Fruit fly (Drosophila melanogaster) ovary, adult (tissue): Measurements from ENCODE around the gene tio.

Experiments used
- CG17801 ChIP-seq: fragments of 200-800 bp; optimal IDR thresholded peaks from 2 replicates; lab custom pipeline; 2019; ENCODE audit warnings: missing biosample characterization, mild to moderate bottlenecking, missing genetic modification characterization, moderate library complexity; ENCODE audit not compliant: partially characterized antibody

Gene tio

DNA sequence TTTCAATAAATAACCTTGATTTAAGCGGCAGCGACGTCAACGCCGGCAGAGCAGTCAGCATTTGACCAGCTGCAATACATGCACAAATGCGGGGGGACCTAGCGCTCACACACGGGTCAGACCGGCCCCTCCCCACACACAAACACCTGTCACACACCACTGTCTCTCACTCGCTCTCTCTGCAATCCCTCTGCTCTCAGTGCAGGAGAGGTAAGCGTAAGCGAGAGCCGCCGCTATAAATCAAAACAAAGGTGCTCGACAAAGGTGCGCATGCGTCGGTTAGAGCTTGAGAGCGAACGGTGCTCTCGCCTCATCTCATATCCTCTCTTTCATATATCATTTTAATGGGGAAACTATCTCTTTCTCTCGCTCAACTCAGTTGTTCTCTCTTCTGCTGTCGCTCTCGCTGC lies at the start of gene tio:
Gene tio (plus strand): TSS at position 348 of the 410 bp plus-strand sequence.
- no peak for TF ChIP-seq CG17801 (GFP tag; lab: Kevin White, UChicago)

DNA sequence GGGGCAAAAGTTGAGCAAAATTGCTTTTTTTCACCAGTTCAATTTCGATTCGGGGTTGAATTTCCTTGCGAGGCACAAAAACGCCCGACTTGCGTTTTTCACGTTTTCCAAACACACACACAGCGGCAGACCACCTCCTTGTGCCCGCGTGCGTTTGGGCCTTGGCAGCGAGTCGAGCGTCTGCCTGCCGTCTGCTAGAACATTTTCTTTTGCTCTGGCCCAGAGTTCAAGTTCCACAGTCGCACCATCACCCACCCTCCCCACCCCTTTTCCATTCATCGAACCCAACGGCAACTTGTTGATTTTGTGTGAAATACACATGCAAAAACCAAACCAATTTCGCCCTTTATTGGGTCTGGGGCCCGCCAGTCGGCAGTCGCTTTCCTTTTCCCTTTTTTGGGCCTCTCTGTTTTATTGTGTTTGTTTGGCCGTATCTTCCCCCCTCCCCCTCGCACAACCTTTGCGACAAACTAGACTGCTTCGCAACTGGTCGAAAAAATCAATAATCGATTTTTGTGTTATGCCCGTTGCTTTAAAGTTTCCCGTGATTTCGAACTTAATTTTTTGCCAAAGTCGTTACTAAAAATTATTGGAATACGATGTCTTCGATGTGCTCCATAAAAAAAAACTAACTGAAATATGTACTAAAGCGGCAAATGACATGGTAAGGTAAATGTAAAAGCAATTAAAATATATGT lies 48.2 kb upstream of the tio start:
- no peak for TF ChIP-seq CG17801 (GFP tag; lab: Kevin White, UChicago)

DNA sequence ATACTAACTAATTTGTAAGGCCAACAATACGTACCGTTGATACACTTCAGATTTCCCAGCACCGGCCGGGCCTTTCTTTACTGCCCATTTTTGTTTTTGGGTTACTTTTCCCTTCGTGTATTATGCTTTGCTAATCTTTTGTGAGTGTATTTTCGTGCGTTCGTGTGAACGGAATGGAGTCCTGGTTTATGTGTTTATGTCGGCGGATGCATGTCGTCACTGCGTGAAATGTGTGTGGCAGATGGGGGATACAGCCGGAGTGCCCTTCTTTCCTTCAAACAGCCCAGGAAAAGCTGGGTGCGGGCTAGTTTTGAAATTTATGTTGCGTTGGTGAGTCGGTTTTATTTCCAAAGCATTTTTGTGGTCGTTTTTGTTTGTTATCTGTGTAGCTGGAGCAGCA lies 44.1 kb upstream of the tio start:
- no peak for TF ChIP-seq CG17801 (GFP tag; lab: Kevin White, UChicago)

DNA sequence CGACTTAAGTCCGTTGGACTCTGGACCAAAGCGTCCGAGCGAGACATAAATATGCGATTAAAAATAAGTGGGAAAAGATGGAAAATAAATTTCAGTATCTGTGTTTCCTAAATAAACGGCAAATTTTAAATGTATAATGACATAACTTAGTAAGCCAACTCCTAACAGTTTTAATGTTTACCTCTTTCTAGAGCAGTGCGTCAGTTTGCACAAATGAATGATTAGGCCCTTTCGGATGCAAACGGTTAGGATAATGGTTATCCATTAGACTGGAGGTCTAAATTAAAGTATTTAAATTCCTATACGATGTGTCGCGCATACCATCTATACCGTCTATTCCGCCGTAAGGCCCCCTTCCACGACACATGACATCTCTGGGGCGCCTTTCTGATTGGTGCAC lies 26.2 kb upstream of the tio start, which contains the start of gene CG2528:
Gene CG2528 (minus strand): TSS at position 101 of the 400 bp plus-strand sequence.
- TF ChIP-seq CG17801 (GFP tag; lab: Kevin White, UChicago) = no peak

DNA sequence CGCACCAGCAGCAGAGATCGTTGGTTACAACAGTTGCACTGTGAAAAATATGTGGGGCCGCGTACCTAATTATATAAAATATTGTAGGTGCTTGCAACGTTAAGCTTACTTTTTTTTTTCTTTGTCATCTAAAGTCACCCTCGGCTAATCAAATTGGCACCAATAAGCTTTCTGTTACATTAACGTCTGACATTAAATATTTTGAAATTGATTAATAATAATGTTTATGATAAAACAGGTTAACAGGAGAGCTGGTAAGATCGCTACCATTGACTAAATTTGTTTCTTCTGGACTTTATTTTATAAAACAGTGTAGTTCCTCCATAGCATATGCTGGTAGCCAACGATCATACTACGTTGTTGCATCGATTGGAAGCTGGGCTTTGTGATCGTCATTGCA lies 25.6 kb upstream of the tio start:
- no peak for TF ChIP-seq CG17801 (GFP tag; lab: Kevin White, UChicago)

DNA sequence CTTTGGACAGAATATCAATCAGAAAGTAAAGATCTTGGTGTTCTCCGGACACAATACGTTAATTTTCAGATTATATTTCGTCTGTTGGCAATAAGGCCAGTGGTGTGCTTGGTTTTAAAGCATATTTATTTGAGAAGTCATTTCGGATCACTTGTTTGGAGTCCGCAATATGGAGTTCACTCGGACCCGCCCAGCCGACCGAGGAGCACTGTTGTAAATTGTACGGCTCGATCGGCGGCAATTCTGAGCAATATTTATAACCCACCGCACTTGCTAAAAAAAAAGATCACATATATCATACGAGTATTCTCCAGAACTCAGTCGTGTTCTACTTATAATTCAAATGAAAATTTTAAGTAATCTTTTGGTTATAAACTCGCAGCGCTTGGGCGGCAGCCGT lies 4.1 kb upstream of the tio start, which contains the start of gene CG31693:
Gene CG31693 (plus strand): TSS at position 301 of the 400 bp plus-strand sequence.
- TF ChIP-seq CG17801 (GFP tag; lab: Kevin White, UChicago) = no peak

DNA sequence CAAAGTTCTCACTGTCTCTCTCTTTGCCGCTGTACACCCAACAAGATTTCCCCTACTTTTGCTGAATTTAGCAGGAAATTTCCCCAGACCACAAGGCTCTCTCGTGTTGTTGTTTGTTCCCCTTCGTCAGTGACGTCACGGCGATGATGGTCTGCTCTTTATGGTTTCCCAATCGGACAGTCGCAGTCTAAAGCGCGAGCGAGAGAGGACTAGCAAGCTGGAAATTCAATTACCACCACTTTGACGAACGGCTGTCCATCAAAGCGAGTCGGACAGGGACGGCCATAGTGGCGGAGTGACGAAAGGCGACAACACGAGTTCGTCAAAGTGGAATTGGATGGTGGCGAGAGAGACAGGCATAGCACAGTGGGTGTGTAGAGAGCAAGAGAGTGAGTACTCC lies 5.4 kb downstream of the tio start:
- TF ChIP-seq CG17801 (GFP tag; lab: Kevin White, UChicago) = no peak

DNA sequence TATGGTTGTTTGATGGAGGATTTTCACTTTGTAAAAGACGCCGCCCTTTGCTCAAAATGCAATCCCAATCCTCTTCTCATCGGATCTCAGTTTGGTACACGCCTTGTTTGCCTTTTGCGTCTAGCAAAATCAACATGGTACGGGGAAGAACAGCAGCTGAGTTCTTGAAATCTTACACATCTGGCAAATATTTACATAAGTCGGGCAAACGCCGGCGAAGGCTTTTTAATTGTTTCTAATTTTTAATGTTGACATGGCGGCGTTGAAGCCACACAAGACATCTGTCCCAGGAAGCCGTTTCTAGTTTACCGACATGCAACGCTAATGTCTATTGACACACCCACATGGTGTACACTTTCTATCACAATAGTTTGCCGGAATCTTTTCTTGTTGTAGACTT lies 17.9 kb downstream of the tio start:
- TF ChIP-seq CG17801 (GFP tag; lab: Kevin White, UChicago) = no peak

DNA sequence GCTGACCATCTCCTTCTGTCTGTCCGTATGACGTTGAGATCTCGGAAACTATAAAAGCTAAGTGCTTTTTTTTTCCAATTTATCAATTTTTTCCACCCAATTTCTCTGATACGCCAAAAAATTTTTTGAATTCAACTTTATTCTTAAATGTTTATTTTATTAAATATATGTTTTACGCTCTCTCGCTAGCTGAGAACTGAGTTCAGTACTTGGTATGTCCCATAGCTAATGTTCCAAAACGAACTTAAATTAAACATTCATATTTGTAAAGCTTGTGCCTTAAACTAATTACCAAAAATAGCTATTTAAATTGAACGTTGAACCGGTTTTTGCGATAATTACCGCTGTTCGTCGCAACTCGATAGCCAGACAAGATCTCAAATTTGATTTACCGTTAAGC lies 18.6 kb downstream of the tio start, which contains the start of gene Grl40a:
Gene Grl40a (plus strand): TSS at position 301 of the 400 bp plus-strand sequence.
- TF ChIP-seq CG17801 (GFP tag; lab: Kevin White, UChicago) = no peak

DNA sequence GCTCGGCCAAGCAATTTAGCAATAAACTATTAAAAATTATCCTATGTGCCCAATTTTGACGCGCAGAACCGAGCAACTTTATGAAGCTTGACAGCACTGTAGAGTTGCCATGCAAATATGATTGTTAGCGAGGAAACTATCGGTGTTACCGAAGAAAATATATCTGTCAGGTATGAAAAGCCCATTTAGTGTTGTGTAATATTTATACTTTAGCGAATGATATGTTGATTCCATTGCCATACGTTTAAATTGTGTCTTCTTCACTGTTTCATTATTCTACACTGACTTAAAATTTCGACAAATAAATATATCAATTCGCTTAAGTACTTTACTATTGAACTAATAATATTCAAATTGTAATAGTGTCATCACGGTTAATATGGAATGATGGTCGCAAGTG lies 24.8 kb downstream of the tio start, which contains the start of gene CG31601:
Gene CG31601 (minus strand): TSS at position 101 of the 400 bp plus-strand sequence.
- no peak for TF ChIP-seq CG17801 (GFP tag; lab: Kevin White, UChicago)

DNA sequence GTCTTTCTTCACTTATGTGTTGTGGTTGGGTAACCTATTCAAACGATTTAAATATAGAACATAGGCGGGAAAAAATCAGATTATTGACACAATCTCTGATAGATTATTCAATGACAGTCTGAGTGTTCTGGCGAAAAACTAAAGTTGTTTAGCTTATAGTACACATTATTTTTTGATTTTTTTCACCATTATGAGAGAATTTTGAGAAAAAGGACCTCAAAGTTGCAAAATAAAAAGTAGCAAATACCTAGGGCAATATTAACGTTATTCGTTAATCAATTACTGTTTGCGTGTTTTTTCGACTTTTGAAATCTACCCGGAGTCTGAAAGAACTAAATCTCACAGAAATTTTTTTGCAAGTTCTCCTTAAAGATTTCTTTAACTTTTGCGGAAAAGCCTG lies 35.2 kb downstream of the tio start, which contains the start of gene CG34173:
Gene CG34173 (minus strand): TSS at position 101 of the 400 bp plus-strand sequence.
- TF ChIP-seq CG17801 (GFP tag; lab: Kevin White, UChicago) = no peak

DNA sequence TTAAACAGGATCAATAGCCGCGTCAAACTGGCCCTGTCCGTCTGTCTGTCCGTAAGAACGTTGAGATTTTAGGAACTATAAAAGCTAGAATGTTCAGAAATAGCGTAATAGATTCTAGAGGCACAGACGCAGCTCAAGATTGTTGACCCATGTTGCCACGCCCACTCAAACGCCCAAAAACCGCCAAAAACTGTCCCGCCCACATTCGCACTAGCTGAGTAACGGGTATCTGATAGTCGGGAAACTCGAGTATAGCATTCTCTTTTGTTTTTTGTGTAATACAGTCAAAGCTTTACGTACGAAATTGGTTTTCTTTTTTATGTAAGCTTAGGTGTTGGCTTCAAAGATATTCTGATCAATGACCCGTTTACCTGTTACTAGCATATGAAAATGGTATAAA lies 40.8 kb downstream of the tio start:
- no peak for TF ChIP-seq CG17801 (GFP tag; lab: Kevin White, UChicago)

DNA sequence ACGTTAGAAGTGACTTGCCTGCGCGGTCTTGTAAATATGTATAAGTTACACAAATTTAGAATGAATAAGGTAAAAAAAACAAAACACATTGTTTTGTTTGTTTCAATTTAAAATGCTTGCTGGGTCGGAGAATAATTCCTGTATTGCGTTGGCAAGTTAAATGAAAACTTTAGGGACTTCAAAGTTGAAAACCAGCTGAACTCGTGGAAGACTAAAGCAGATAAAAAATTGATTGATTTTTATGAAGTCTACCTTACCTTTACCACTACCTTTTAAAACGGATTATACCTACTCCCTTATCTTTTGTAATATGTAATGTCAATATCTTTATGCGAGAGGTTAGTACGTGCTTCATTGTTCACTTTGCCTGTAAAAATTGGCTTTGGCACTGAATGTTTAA lies 46.2 kb downstream of the tio start, which contains the start of gene CG42597:
Gene CG42597 (minus strand): TSS at position 101 of the 400 bp plus-strand sequence.
- TF ChIP-seq CG17801 (GFP tag; lab: Kevin White, UChicago) = no peak

DNA sequence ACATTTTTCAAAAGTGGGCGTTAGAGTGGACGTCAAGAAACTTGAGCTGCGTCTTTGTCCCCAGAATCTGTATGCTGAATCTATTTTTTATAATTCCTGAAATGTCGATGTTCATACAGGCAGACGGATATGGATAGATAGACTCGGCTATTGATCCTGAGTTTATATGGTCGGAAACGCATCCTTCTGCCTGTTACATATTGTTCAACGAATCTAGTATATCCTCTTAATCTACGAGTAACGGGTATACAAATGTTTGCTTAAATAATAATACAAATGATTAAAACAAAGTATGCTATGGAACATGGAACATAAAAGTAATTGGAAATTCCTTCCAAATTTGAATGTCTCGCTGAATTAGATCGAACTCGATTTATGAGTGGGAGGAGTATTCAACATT lies 51.8 kb downstream of the tio start, which contains the start of gene tplus3a:
Gene tplus3a (plus strand): TSS at position 301 of the 400 bp plus-strand sequence.
- no peak for TF ChIP-seq CG17801 (GFP tag; lab: Kevin White, UChicago)
